Fruit fly (Drosophila melanogaster) whole organism: ENCODE results near the gene CG46520.
"Not testable (repeated sequence)": the region's sequence is repeated elsewhere in the genome, so short reads cannot be mapped to it uniquely, and the experiment has no call there.

Source experiments
- CG8478 ChIP-seq: fragments of >200 bp; optimal IDR thresholded peaks from 2 replicates; lab custom pipeline; 2018; ENCODE audit warnings: inconsistent platforms
- pan ChIP-seq: fragments of >200 bp; optimal IDR thresholded peaks from 2 replicates; lab custom pipeline; 2017

- not testable (repeated sequence) for TF ChIP-seq CG8478 (lab: Kevin White, UChicago); pan
Measured at dm6 chrX:22212028-22212427, 24.3 kb upstream of the CG46520 start, which contains the start of gene CG46516.
